Fruit fly (Drosophila melanogaster): ENCODE measurements around the gene CG33160.

The CG33160 gene

dm6 chr3L:3242121-3243083, 36.2 kb upstream of the CG33160 start:
- no peak for TF ChIP-seq CG17801 (GFP tag; optimal IDR thresholded peaks at IDR 0.05; ENCODE audit: partially characterized antibody)

DNA sequence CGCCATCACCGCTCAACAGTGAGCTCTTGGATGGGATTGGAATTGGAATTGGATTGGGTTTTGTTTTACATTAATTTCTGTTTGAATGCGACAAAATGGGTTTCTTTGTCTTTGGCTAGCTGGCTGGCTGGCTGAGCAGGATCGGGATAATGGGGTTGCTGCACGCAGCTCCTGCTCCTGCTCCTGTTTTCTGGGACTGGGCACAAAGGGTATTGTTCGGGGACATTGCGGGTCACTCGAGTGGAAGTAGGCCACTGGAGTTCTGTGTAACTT, 35.1 kb upstream of the CG33160 start:
- TF ChIP-seq CG17801 (GFP tag; optimal IDR thresholded peaks at IDR 0.05; ENCODE audit: partially characterized antibody) = no peak

dm6 chr3L:3240597-3241367, 34.6 kb upstream of the CG33160 start:
- TF ChIP-seq CG17801 (GFP tag; optimal IDR thresholded peaks at IDR 0.05; ENCODE audit: partially characterized antibody) = no peak

- TF ChIP-seq CG17801 (GFP tag; optimal IDR thresholded peaks at IDR 0.05; ENCODE audit: partially characterized antibody) = peak; percentile 42
Observed at dm6 chr3L:3239785-3240596, 33.8 kb upstream of the CG33160 start.

DNA sequence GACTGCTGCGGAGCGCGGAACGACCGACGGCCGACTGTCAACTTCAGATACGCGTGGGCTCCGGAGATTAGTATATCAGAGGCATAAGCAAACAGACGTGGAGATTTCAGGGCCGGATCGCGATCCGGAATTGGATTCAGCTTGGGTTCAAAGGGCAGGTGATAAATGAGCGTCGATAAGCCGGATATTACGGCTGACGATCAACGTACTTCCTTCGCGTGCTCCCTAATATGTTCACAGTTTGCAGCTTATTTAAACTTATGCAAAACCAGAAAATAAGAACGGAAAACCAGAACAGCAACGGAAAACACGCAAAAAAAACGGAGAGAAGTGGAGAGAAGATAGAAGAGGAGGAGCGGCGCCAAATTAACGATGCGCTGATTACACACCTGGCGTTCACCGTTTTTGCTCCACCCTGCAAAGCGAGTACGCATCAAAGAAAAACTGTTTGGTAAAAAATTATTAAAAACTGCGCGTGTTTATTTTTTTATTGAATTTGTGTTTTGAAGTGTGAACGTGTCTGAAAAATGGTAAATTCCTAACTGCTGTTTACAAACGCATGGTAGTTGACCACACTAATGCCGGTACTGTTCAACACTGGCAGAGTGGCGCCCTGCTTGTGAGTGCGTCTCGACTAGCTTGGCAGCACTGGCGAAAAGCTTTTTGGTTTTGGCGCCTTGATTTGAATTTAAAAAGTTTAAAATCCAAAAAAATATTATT, 33.0 kb upstream of the CG33160 start, which contains the start of gene CG17746:
CG17746 (minus strand) TSS at position 546 of the 720 bp plus-strand sequence.
- no peak for TF ChIP-seq CG17801 (GFP tag; optimal IDR thresholded peaks at IDR 0.05; ENCODE audit: partially characterized antibody)

DNA sequence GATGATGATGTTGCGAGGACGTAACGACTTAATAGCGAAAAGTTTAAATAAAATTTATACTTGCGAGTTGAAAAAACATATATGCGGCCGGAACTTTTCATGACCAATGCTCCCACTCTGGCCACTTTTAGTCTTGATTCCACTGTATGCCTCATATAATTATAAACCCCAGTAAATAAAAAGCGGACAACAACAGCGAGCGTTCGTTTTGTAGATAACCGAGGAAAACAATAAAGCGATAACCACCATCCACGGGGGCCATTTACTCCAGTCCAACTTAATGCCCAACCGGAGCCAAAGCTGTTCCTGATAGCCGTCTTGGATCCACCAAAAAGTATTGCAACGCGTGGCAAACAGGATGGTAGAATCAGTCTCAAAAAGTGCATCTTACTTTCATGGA, 30.2 kb upstream of the CG33160 start:
- TF ChIP-seq CG17801 (GFP tag; optimal IDR thresholded peaks at IDR 0.05; ENCODE audit: partially characterized antibody) = peak; percentile 22

DNA sequence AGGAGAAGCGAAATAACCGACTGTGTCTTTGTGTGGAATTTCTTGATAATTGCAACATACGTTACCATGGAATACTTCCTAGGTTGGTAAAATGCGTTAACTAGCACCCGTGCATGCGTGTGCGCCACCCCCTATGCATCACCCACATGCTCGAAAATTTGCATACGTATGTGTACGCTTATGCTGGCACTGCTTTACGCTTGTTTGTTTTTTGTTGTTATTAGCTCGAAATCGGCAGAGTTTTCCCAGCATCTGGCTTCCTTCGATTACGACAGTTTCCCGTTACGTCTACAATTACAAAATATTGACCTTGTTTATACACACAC, 20.3 kb upstream of the CG33160 start:
- no peak for TF ChIP-seq CG17801 (GFP tag; optimal IDR thresholded peaks at IDR 0.05; ENCODE audit: partially characterized antibody)

DNA sequence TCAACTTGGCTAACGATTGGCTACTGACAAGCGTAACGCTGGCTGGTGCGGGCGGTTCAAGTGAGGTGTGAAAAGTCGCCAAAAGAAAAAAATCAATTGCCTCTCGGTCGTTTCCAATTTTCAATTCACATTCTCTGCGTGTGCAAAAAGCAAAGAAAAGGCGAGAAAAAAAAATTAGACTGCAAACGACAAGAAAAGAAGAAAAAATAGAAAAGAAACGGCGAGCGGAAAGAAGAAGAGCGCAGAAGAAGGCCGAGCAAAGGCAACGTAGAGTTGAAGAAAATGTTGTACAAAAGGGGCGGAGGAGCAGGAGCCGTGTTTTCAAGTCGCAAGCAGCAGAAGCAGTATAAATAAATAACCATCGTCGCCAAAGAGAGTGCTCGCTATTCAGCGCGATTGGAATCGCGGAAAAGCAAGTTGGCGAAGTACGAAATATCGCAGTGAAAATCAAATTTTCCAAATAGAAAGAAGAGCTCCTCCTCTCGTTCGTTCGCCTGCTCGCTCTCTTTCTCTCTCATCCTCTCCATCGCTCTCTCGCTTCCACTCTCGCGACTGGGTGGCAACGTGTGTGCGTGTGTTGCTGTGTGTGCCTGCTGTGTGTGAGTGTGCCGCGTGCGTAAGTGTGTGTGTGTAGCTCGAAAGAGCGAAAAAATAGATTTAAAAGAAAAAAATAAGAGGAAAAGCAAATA, 19.8 kb upstream of the CG33160 start:
- no peak for TF ChIP-seq CG17801 (GFP tag; optimal IDR thresholded peaks at IDR 0.05; ENCODE audit: partially characterized antibody)

DNA sequence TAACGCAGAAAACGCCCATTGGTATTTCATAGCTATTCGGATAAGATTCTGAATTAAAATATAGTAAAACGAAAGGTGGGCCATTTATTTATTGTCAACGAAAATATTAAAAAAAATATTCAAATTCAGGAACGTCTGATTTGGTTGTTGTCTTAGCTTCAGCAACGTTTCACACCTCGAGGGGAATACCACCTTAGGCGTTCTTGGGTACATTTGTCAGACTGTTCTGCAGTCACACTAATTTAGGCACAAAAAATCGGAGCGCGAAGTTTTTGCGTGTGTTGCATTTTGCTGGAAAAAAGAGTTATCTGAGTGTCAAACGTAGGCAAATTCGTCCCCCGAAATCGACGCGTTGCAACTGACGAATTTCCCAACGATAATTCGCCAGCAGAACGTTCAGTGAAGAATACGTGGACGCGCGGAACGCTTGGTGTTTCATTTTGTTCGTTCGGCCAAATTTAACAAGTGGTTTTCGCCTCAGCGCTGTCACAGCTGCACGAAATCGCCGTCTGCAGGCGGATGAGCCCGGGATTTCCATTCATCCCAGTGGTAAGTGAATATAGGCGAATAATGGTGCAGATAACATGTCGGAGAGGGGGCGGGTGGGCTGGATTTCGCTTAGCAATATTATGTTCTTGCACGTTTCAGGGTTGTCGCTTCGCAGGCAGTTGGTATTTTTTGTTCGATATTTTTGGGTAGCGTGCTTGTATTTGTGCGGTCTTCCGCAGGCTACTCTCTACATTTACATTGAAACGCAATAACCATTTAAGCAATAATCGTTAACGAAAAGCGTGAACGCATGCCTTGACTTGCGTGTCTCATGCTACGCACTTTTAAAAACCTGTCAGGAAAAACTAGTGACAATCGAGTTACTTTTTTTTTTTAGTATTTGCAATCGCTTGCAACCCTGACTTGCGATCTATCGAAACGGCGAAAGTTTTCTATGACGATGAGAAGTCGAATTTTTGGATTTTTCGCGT, 18.9 kb upstream of the CG33160 start, which contains the start of gene Larp4B:
Larp4B (plus strand) TSS at position 99 of the 980 bp plus-strand sequence.
- no peak for TF ChIP-seq CG17801 (GFP tag; optimal IDR thresholded peaks at IDR 0.05; ENCODE audit: partially characterized antibody)

DNA sequence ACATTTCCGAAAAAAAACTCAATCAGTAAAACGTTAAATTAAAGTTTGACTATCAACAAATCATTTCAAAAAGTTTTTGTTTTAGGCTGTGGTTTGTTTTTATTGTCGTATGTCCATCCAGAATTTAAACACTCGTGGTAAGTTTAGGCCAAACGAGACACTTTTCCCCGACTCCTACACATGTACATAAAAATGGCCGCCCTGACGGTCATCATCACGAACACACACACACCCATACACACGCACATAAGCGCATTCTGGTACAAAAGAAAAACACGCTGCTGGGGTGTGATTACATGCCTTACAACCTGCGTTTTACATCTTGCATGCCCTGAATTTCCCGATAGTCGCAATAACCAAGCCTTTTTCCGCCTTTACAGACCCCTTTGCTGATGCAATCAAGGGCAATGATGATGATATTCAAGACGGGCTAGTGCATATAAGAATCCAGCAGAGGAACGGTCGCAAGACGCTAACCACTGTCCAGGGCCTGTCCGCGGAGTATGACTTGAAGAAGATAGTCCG, 17.3 kb upstream of the CG33160 start:
- no peak for TF ChIP-seq CG17801 (GFP tag; optimal IDR thresholded peaks at IDR 0.05; ENCODE audit: partially characterized antibody)

DNA sequence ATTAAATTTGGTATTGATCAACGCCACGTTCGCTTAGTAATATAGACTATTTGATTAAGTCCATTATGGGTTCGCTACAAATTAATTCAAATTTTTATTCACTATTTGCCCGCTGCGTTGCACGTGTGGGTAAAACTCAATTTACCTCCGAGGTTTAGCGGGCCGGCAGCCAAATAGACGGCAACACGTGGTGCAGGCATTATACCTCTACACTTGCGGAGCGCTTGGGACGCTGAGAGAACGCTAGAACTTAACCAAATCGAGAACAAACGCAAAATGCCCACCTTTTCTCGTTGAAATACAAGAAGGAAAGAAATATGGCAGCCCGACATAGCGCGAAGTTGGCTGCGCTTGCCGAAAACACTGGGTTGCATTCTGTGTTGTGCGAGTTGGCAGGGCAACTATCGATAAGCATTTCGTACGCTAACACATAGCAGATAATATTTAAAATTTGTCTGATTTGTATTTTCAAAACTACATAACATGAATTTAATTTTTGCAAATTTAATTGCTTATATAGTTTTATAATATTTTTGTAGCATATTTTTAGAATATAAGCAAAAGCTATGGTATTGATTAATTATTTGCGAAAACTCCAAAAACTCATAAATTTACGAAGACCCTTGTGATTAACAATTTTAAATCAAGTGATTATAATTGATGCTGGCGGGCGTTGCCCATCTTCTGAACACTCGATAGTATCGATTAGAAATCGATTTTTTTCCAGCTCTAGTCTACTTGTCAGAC, 16.7 kb upstream of the CG33160 start, which contains the start of the genes RpL28 and eIF1:
RpL28 (minus strand) TSS at position 318 of the 747 bp plus-strand sequence.
eIF1 (plus strand) TSS at position 699 of the 747 bp plus-strand sequence.
- peak; percentile 85 for TF ChIP-seq CG17801 (GFP tag; optimal IDR thresholded peaks at IDR 0.05; ENCODE audit: partially characterized antibody)

DNA sequence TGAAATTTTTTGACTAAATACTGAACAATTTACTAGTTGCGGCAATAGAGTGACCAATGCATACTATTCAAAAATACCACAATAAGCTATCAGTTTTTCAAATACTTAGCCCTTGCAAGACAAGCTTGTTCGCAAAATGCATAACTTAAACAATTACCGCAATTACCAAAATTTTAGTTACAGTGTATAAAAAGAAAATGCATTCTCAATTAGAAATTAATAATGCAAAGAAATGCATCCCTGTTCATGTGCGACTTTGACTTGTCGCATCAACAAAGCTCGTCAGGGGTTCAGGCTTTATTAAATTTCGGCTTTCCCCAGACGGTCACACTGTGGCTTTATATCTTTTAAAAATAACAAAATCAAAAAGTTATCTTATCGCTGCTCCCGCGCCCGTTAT, 12.7 kb upstream of the CG33160 start, which contains the start of the genes hob and nSMase:
hob (minus strand) TSS at position 62 of the 400 bp plus-strand sequence.
nSMase (plus strand) TSS at position 298 of the 400 bp plus-strand sequence.
- no peak for TF ChIP-seq CG17801 (GFP tag; optimal IDR thresholded peaks at IDR 0.05; ENCODE audit: partially characterized antibody)
